Worm (Caenorhabditis elegans) whole organism, midembryonic: ENCODE results near the gene ugt-53.

Experiments
- T22C8.4 ChIP-seq: fragments of 200-800 bp; sonication (Bioruptor generic); IDR thresholded peaks from 2 replicates; pipeline ENCODE4 v1.3.6; 2022; ENCODE audit warnings: missing genetic modification characterization, missing compliant biosample characterization
- klf-2 ChIP-seq: fragments of 200-800 bp; sonication (Bioruptor generic); conservative IDR thresholded peaks from 2 replicates; pipeline ENCODE4 v1.3.6; 2022; ENCODE audit warnings: missing genetic modification reagents, missing genetic modification characterization, missing compliant biosample characterization

- TF ChIP-seq T22C8.4 (GFP tag; lab: Robert Waterston, UW), result no peak
- TF ChIP-seq klf-2 (GFP tag; lab: Robert Waterston, UW), result no peak
Measured at ce11 chrV:2888681-2889080, 39.5 kb downstream of the ugt-53 start, which contains the start of gene srw-4.
